ENCODE assay signal across 3 worm cellular contexts in genomic region chrX:15327238-15327637, ce11.
TF ChIP-seq lines count a peak whose summit lies in the region.

No protein-coding gene starts in this region.

TF ChIP-seq in whole organism, L1 larva, 84 proteins besides CTCF, POLR2A, EP300 and RAD21 (continued from another document and continues in another):
- no peak for TF ChIP-seq elt-2 (tag; optimal IDR thresholded peaks at IDR 0.05; lab: Kevin White, UChicago)
- no peak for TF ChIP-seq ces-1 (GFP tag; optimal IDR thresholded peaks at IDR 0.05; lab: Kevin White, UChicago)
- no peak for TF ChIP-seq isw-1 (GFP tag; IDR thresholded peaks at IDR 0.05; lab: Robert Waterston, UW)
- no peak for TF ChIP-seq unc-98 (GFP tag; IDR thresholded peaks at IDR 0.05; lab: Robert Waterston, UW)
- peak; percentile 32 for TF ChIP-seq nhr-90 (tag; optimal IDR thresholded peaks at IDR 0.05; lab: Kevin White, UChicago; ENCODE audit: poor library complexity)
- no peak for TF ChIP-seq F16B12.6 (tag; optimal IDR thresholded peaks at IDR 0.05; lab: Kevin White, UChicago)
- no peak for TF ChIP-seq swsn-7 (tag; optimal IDR thresholded peaks at IDR 0.05; lab: Kevin White, UChicago)
- TF ChIP-seq egl-27 (tag; optimal IDR thresholded peaks at IDR 0.05; lab: Kevin White, UChicago), result no peak
- TF ChIP-seq hpl-2 (GFP tag; optimal IDR thresholded peaks at IDR 0.05; lab: Kevin White, UChicago), result no peak
- TF ChIP-seq efl-1 (optimal IDR thresholded peaks at IDR 0.05; lab: Kevin White, UChicago), result no peak
- TF ChIP-seq efl-1 (GFP tag; optimal IDR thresholded peaks at IDR 0.05 in 1 of 2; lab: Kevin White, UChicago), result no peak
- TF ChIP-seq aly-2 (tag; optimal IDR thresholded peaks at IDR 0.05; lab: Kevin White, UChicago), result no peak
- peak; percentile 54 for TF ChIP-seq nhr-71 (tag; optimal IDR thresholded peaks at IDR 0.05; lab: Kevin White, UChicago)
- peak; percentile 71 for TF ChIP-seq snu-23 (GFP tag; optimal IDR thresholded peaks at IDR 0.05; lab: Kevin White, UChicago)
- TF ChIP-seq ceh-82 (tag; optimal IDR thresholded peaks at IDR 0.05; lab: Kevin White, UChicago), result no peak
- no peak for TF ChIP-seq fkh-8 (tag; optimal IDR thresholded peaks at IDR 0.05; lab: Kevin White, UChicago)
- no peak for TF ChIP-seq fkh-4 (tag; optimal IDR thresholded peaks at IDR 0.05; lab: Kevin White, UChicago; ENCODE audit: borderline replicate concordance)
- TF ChIP-seq lsy-2 (tag; optimal IDR thresholded peaks at IDR 0.05; lab: Kevin White, UChicago), result peak; percentile 2 to 43
- TF ChIP-seq zag-1 (tag; optimal IDR thresholded peaks at IDR 0.05; lab: Kevin White, UChicago), result no peak
- peak; percentile 84 for TF ChIP-seq lin-14 (GFP tag; optimal IDR thresholded peaks at IDR 0.05; lab: Kevin White, UChicago)
- no peak for TF ChIP-seq ceh-88 (GFP tag; IDR thresholded peaks at IDR 0.05; lab: Robert Waterston, UW)
- TF ChIP-seq dpl-1 (GFP tag; optimal IDR thresholded peaks at IDR 0.05; lab: Kevin White, UChicago), result no peak
- peak; percentile 67 for TF ChIP-seq nhr-20 (tag; optimal IDR thresholded peaks at IDR 0.05; lab: Kevin White, UChicago)
- no peak for TF ChIP-seq hlh-17 (GFP tag; optimal IDR thresholded peaks at IDR 0.05; lab: Kevin White, UChicago; ENCODE audit: borderline replicate concordance)
- peak; percentile 55 for TF ChIP-seq mep-1 (tag; optimal IDR thresholded peaks at IDR 0.05; lab: Kevin White, UChicago)
- no peak for TF ChIP-seq jun-1 (tag; optimal IDR thresholded peaks at IDR 0.05; lab: Kevin White, UChicago)
- no peak for TF ChIP-seq nhr-77 (tag; optimal IDR thresholded peaks at IDR 0.05; lab: Kevin White, UChicago)
- no peak for TF ChIP-seq mab-9 (GFP tag; IDR thresholded peaks at IDR 0.05; lab: Robert Waterston, UW)
- TF ChIP-seq unc-62 (GFP tag; optimal IDR thresholded peaks at IDR 0.05; lab: Kevin White, UChicago), result no peak
- no peak for TF ChIP-seq mdl-1 (tag; optimal IDR thresholded peaks at IDR 0.05; lab: Kevin White, UChicago)
- no peak for TF ChIP-seq vab-15 (tag; optimal IDR thresholded peaks at IDR 0.05; lab: Kevin White, UChicago)
- no peak for TF ChIP-seq unc-30 (tag; optimal IDR thresholded peaks at IDR 0.05; lab: Kevin White, UChicago)
- no peak for TF ChIP-seq Y116A8C.19 (tag; optimal IDR thresholded peaks at IDR 0.05; lab: Kevin White, UChicago; ENCODE audit: borderline replicate concordance)
- no peak for TF ChIP-seq xbp-1 (tag; optimal IDR thresholded peaks at IDR 0.05; lab: Kevin White, UChicago)
- no peak for TF ChIP-seq C16A3.4 (tag; optimal IDR thresholded peaks at IDR 0.05; lab: Kevin White, UChicago)
- no peak for TF ChIP-seq pag-3 (tag; optimal IDR thresholded peaks at IDR 0.05; lab: Kevin White, UChicago; ENCODE audit: borderline replicate concordance, insufficient read depth)
- no peak for TF ChIP-seq aha-1 (tag; optimal IDR thresholded peaks at IDR 0.05; lab: Kevin White, UChicago)
- TF ChIP-seq grh-1 (GFP tag; IDR thresholded peaks at IDR 0.05; lab: Robert Waterston, UW), result peak; percentile 25; the same call in 1 of the 2 replicates
- no peak for TF ChIP-seq lin-39 (tag; optimal IDR thresholded peaks at IDR 0.05; lab: Kevin White, UChicago)
- TF ChIP-seq unc-130 (tag; optimal IDR thresholded peaks at IDR 0.05; lab: Kevin White, UChicago), result no peak
- TF ChIP-seq tbx-2 (tag; optimal IDR thresholded peaks at IDR 0.05; lab: Kevin White, UChicago), result no peak
- no peak; the same call in 1 of the 2 replicates for TF ChIP-seq nhr-19 (GFP tag; conservative IDR thresholded peaks at IDR 0.05; lab: Robert Waterston, UW)
- no peak for TF ChIP-seq lir-3 (tag; optimal IDR thresholded peaks at IDR 0.05; lab: Kevin White, UChicago; ENCODE audit: poor library complexity)
- peak; percentile 99 for TF ChIP-seq nhr-85 (tag; lab: Kevin White, UChicago)
- TF ChIP-seq ztf-4 (tag; optimal IDR thresholded peaks at IDR 0.05; lab: Kevin White, UChicago), result no peak

TF ChIP-seq in whole organism, L2 larva, 48 proteins besides CTCF, POLR2A, EP300 and RAD21 (continued from another document):
- no peak for TF ChIP-seq nhr-129 (tag; optimal IDR thresholded peaks at IDR 0.05; lab: Kevin White, UChicago)
- TF ChIP-seq sem-4 (tag; optimal IDR thresholded peaks at IDR 0.05; lab: Kevin White, UChicago), result no peak
- TF ChIP-seq nhr-25 (tag; optimal IDR thresholded peaks at IDR 0.05; lab: Kevin White, UChicago), result peak; percentile 81
- peak; percentile 42 for TF ChIP-seq crh-2 (tag; optimal IDR thresholded peaks at IDR 0.05; lab: Kevin White, UChicago)
- no peak for TF ChIP-seq unc-55 (GFP tag; optimal IDR thresholded peaks at IDR 0.05; lab: Kevin White, UChicago)
- TF ChIP-seq ama-1 (optimal IDR thresholded peaks at IDR 0.05; lab: Kevin White, UChicago), result no peak
- TF ChIP-seq skn-1 (tag; optimal IDR thresholded peaks at IDR 0.05; lab: Kevin White, UChicago), result no peak
- TF ChIP-seq F13H6.1 (tag; optimal IDR thresholded peaks at IDR 0.05; lab: Kevin White, UChicago), result no peak
- peak; percentile 10 for TF ChIP-seq nhr-23 (tag; optimal IDR thresholded peaks at IDR 0.05; lab: Kevin White, UChicago)
TF ChIP-seq in whole organism, L2 larva: peak in this region for 8.

TF ChIP-seq in whole organism, L3 larva, 47 proteins besides CTCF, POLR2A, EP300 and RAD21 (continued from another document):
- TF ChIP-seq nhr-28 (tag; optimal IDR thresholded peaks at IDR 0.05; lab: Kevin White, UChicago), result no peak
- peak in 1 of 3 experiments; percentile 18 for TF ChIP-seq elt-3 (tag; optimal IDR thresholded peaks at IDR 0.05; lab: Kevin White, UChicago)
- TF ChIP-seq mml-1 (tag; optimal IDR thresholded peaks at IDR 0.05; lab: Kevin White, UChicago), result no peak
- no peak for TF ChIP-seq nhr-12 (tag; optimal IDR thresholded peaks at IDR 0.05; lab: Kevin White, UChicago)
- TF ChIP-seq elt-2 (tag; optimal IDR thresholded peaks at IDR 0.05; lab: Kevin White, UChicago), result no peak
- peak; percentile 92 for TF ChIP-seq elt-1 (tag; optimal IDR thresholded peaks at IDR 0.05; lab: Kevin White, UChicago)
- TF ChIP-seq egl-27 (tag; optimal IDR thresholded peaks at IDR 0.05; lab: Kevin White, UChicago), result no peak
- TF ChIP-seq sea-2 (GFP tag; optimal IDR thresholded peaks at IDR 0.05; lab: Kevin White, UChicago), result no peak
- TF ChIP-seq fos-1 (tag; optimal IDR thresholded peaks at IDR 0.05; lab: Kevin White, UChicago), result no peak
- TF ChIP-seq nhr-25 (tag; optimal IDR thresholded peaks at IDR 0.05; lab: Kevin White, UChicago), result peak; percentile 72
- TF ChIP-seq snpc-4 (tag; optimal IDR thresholded peaks at IDR 0.05; lab: Kevin White, UChicago), result no peak
- TF ChIP-seq unc-39 (tag; optimal IDR thresholded peaks at IDR 0.05; lab: Kevin White, UChicago), result no peak
- TF ChIP-seq nhr-77 (tag; optimal IDR thresholded peaks at IDR 0.05; lab: Kevin White, UChicago), result no peak
- no peak for TF ChIP-seq ZK546.5 (tag; optimal IDR thresholded peaks at IDR 0.05; lab: Kevin White, UChicago)
- TF ChIP-seq pha-4 (tag; optimal IDR thresholded peaks at IDR 0.05; lab: Kevin White, UChicago), result no peak
- TF ChIP-seq nfya-1 (tag; optimal IDR thresholded peaks at IDR 0.05; lab: Kevin White, UChicago; ENCODE audit: insufficient read depth), result peak; percentile 6
- TF ChIP-seq pqm-1 (tag; optimal IDR thresholded peaks at IDR 0.05; lab: Kevin White, UChicago), result no peak
- no peak for TF ChIP-seq fkh-10 (GFP tag; optimal IDR thresholded peaks at IDR 0.05; lab: Kevin White, UChicago)
